Worm (Caenorhabditis elegans) whole organism, late embryonic: ENCODE data around the gene C02H6.3.

Experiments
- C38D4.7 ChIP-seq: fragments of 200-800 bp; sonication (Bioruptor generic); optimal IDR thresholded peaks from 2 replicates; lab custom pipeline; 2018; ENCODE audit warnings: mild to moderate bottlenecking, missing genetic modification characterization, moderate library complexity, missing compliant biosample characterization
- ama-1 ChIP-seq: fragments of 150-350 bp; optimal IDR thresholded peaks from 2 replicates; lab custom pipeline; 2014
- ceh-9 ChIP-seq: sonication (generic microtip); optimal IDR thresholded peaks from 2 replicates; lab custom pipeline; 2016; ENCODE audit warnings: mild to moderate bottlenecking, missing genetic modification characterization, inconsistent platforms, missing compliant biosample characterization
- dmd-4 ChIP-seq: sonication (generic microtip); optimal IDR thresholded peaks from 2 replicates; lab custom pipeline; 2016; ENCODE audit warnings: borderline replicate concordance, missing genetic modification characterization, missing compliant biosample characterization
- ets-4 ChIP-seq: sonication (generic microtip); optimal IDR thresholded peaks from 2 replicates; lab custom pipeline; 2016; ENCODE audit warnings: missing genetic modification characterization, missing compliant biosample characterization

DNA sequence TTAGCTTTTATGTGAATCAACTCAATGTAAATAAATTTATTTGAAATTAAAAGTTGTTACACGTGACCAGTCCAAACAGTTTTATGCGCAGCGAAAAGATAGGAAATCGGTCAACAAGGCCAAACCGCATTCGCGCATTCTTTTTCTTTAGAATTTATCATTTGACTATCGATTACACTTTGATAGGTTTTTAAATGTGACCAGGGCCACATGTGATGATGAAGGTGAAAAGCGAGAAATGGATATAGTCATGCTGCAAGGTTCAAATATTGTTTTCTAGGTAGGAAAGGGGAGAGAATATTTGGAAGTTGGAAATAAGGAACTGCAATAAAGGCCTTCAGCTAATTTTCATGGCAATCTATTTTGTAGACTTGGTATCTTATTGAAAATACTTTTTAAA is 49.3 kb upstream of the C02H6.3 start:
- no peak for TF ChIP-seq dmd-4 (tag; lab: Kevin White, UChicago)
- no peak for TF ChIP-seq ceh-9 (tag; lab: Kevin White, UChicago)
- no peak for TF ChIP-seq ets-4 (tag; lab: Kevin White, UChicago)
- TF ChIP-seq ama-1, result no peak
- TF ChIP-seq C38D4.7 (GFP tag; lab: Kevin White, UChicago), result no peak
